Fruit fly (Drosophila melanogaster): ENCODE measurements around the gene CG16749.

Gene CG16749

dm6 chr3R:9345904-9346303, 14.2 kb upstream of the CG16749 start:
- TF ChIP-seq Clk (GFP tag; optimal IDR thresholded peaks at IDR 0.05) (no peak), ovo (GFP tag; optimal IDR thresholded peaks at IDR 0.05) (no peak), CG1620 (GFP tag; optimal IDR thresholded peaks at IDR 0.05) (no peak), kay (GFP tag; ENCODE audit: borderline replicate concordance) (no peak), pad (GFP tag; optimal IDR thresholded peaks at IDR 0.05) (peak; percentile 32), toe (GFP tag; optimal IDR thresholded peaks at IDR 0.05) (no peak)

dm6 chr3R:9344791-9345208, 13.1 kb upstream of the CG16749 start:
- TF ChIP-seq Hr96 (GFP tag; optimal IDR thresholded peaks at IDR 0.05) (no peak), bab1 (GFP tag; optimal IDR thresholded peaks at IDR 0.05) (no peak), CG11617 (GFP tag; optimal IDR thresholded peaks at IDR 0.05) (no peak), CG33017 (tag; optimal IDR thresholded peaks at IDR 0.05) (no peak), kay (GFP tag; ENCODE audit: borderline replicate concordance) (peak; percentile 66), Clk (GFP tag; optimal IDR thresholded peaks at IDR 0.05) (no peak), CG7045 (GFP tag; optimal IDR thresholded peaks at IDR 0.05) (no peak), CG1620 (GFP tag; optimal IDR thresholded peaks at IDR 0.05) (no peak), CG5204 (GFP tag; optimal IDR thresholded peaks at IDR 0.05) (no peak), ovo (GFP tag; optimal IDR thresholded peaks at IDR 0.05) (no peak), CG12768 (GFP tag; optimal IDR thresholded peaks at IDR 0.05) (no peak), toe (GFP tag; optimal IDR thresholded peaks at IDR 0.05) (no peak), Mnt (GFP tag; optimal IDR thresholded peaks at IDR 0.05) (no peak), CG14711 (tag; optimal IDR thresholded peaks at IDR 0.05) (peak; percentile 22)

DNA sequence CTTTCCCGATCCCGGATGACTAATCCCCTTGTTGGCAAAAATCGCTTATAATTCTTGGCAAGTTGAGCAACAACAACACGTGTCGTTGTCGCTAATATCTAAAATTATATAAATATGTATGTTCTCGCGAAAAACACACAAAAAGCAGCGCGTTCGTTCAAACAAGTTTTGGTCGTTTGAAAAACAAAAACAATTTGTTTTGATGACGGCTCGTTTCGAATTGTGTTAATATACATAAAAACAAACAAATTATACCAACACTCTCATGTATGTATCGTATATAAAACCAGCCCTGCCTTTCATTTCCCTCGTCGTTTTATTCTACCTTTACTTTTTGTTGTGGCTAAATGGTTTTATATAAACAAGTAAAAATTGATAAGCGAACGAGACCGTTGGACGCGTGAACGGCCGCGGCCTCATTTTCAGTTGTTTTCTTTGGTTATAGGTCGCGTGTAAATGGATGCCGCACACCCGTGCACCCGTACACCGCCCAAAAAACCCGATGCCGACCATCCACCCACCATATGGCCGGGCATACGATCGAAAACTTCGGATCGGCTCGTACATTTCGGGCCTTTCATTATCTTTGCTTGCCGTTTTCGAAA, 12.6 kb upstream of the CG16749 start:
- TF ChIP-seq Mnt (GFP tag; optimal IDR thresholded peaks at IDR 0.05) (peak; percentile 24), CG7101 (tag; optimal IDR thresholded peaks at IDR 0.05) (no peak), CG11617 (GFP tag; optimal IDR thresholded peaks at IDR 0.05) (peak; percentile 31), cic (GFP tag; optimal IDR thresholded peaks at IDR 0.05) (peak; percentile 33), CG12768 (GFP tag; optimal IDR thresholded peaks at IDR 0.05) (no peak), ovo (GFP tag; optimal IDR thresholded peaks at IDR 0.05) (peak; percentile 17), tj (GFP tag; optimal IDR thresholded peaks at IDR 0.05) (peak; percentile 14), kay (GFP tag; ENCODE audit: borderline replicate concordance) (peak; percentile 41)

DNA sequence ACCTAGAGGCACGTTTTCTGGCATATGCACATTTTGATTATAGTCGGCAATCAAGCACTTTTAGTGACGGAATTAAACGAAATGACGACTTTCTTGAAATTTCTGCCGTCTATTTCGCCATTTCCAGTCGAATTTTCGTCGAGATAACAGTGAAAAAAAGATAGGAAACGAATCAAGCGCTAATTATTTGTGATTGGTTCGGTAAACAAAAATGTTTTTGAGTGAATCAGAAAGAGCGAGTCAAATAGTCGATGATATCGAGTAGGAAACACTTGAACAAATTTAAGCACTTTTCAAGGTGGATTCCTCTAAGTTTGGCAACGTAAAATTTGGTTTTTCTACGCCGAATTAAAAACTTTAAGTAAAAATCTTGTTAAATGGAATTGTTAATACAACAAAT, 12.0 kb upstream of the CG16749 start:
- TF ChIP-seq CG12768 (GFP tag; optimal IDR thresholded peaks at IDR 0.05), result no peak
- TF ChIP-seq kay (GFP tag; ENCODE audit: borderline replicate concordance), result peak; percentile 81
- TF ChIP-seq toe (GFP tag; optimal IDR thresholded peaks at IDR 0.05), result no peak
- no peak for TF ChIP-seq Hr96 (GFP tag; optimal IDR thresholded peaks at IDR 0.05)
- TF ChIP-seq CG33017 (tag; optimal IDR thresholded peaks at IDR 0.05), result no peak
- no peak for TF ChIP-seq cic (GFP tag; optimal IDR thresholded peaks at IDR 0.05)
- peak; percentile 18 for TF ChIP-seq bab1 (GFP tag; optimal IDR thresholded peaks at IDR 0.05)
- no peak for TF ChIP-seq CG7101 (tag; optimal IDR thresholded peaks at IDR 0.05)
- no peak for TF ChIP-seq CG11617 (GFP tag; optimal IDR thresholded peaks at IDR 0.05)

DNA sequence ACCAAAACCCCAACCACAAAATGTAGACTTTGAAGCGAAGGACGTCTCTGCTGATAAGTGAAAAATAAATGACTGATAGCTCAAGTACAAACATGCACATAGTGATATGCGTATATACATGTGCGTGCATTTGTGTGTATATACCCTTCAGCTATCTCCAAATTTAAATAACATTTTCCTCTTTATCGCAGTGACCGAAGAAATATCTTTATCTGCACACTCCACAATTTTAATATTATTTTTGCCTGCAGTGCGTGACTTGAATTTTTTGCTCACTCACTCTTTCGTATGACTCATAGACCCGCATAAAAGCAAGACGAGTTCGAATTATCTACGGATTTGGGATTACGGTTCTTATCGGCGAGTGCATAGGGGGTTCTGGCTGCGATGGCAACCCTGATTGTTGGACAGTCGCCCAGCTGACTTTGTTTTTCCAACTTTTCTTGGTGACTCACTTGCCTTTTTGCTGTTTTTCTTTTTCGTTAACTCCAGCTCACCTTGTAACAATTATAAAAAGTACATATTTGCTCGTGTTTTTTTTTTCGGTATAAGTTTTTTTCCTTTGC, 11.4 kb upstream of the CG16749 start:
- TF ChIP-seq Crg-1 (GFP tag; optimal IDR thresholded peaks at IDR 0.05) (no peak), tj (GFP tag; optimal IDR thresholded peaks at IDR 0.05) (peak; percentile 40), cnc (optimal IDR thresholded peaks at IDR 0.05) (peak; percentile 35 to 65), CG14711 (tag; optimal IDR thresholded peaks at IDR 0.05) (peak; percentile 72), CG5204 (GFP tag; optimal IDR thresholded peaks at IDR 0.05) (no peak), pad (GFP tag; optimal IDR thresholded peaks at IDR 0.05) (peak; percentile 34), Clk (GFP tag; optimal IDR thresholded peaks at IDR 0.05) (no peak)

DNA sequence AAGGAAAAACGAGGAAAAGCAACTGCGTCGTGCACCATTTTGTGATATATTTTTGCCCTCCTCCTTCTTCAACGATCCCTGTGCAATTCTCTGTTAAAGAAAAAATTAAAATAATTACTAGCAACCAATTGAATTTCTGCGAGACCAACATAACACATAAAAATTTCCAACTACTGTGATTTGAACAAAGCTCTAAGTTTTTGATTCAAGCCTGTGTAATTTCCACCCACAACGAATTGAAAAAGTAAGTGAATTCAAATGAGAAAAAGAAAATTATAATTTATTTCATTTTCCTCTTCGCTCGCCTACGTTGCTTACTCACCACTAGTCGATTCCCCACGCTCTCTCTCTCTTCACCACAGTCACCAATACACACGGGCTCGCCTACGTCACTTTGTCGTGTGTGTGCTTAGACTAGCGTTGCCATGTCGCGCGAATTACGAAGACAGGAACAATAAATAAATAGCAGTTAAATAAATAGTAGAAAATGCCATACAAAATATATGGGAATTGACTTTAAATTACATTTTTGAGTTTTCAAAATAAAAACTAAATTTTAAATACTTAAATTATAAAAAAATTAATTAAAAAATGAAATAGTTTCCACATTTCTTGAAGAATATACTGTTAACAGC, 10.7 kb upstream of the CG16749 start:
- TF ChIP-seq Mnt (GFP tag; optimal IDR thresholded peaks at IDR 0.05), result peak; percentile 52
- peak; percentile 4 for TF ChIP-seq Clk (GFP tag; optimal IDR thresholded peaks at IDR 0.05)
- no peak for TF ChIP-seq tj (GFP tag; optimal IDR thresholded peaks at IDR 0.05)
- TF ChIP-seq CG5204 (GFP tag; optimal IDR thresholded peaks at IDR 0.05), result no peak
- peak; percentile 53 for TF ChIP-seq CG7045 (GFP tag; optimal IDR thresholded peaks at IDR 0.05)
- no peak for TF ChIP-seq toe (GFP tag; optimal IDR thresholded peaks at IDR 0.05)
- TF ChIP-seq Crg-1 (GFP tag; optimal IDR thresholded peaks at IDR 0.05), result peak; percentile 45
- peak; percentile 77 for TF ChIP-seq CG33017 (tag; optimal IDR thresholded peaks at IDR 0.05)
- TF ChIP-seq cic (GFP tag; optimal IDR thresholded peaks at IDR 0.05), result peak; percentile 71
- peak; percentile 50 for TF ChIP-seq CG1620 (GFP tag; optimal IDR thresholded peaks at IDR 0.05)
- peak; percentile 68 for TF ChIP-seq CG12768 (GFP tag; optimal IDR thresholded peaks at IDR 0.05)
- peak; percentile 75 for TF ChIP-seq CG7101 (tag; optimal IDR thresholded peaks at IDR 0.05)
- TF ChIP-seq pad (GFP tag; optimal IDR thresholded peaks at IDR 0.05), result peak; percentile 43
- TF ChIP-seq bab1 (GFP tag; optimal IDR thresholded peaks at IDR 0.05), result peak; percentile 32
- peak; percentile 65 for TF ChIP-seq CG14711 (tag; optimal IDR thresholded peaks at IDR 0.05)
- TF ChIP-seq cnc (optimal IDR thresholded peaks at IDR 0.05), result no peak
- peak; percentile 98 for TF ChIP-seq kay (GFP tag; ENCODE audit: borderline replicate concordance)
- no peak for TF ChIP-seq Hr96 (GFP tag; optimal IDR thresholded peaks at IDR 0.05)
- peak; percentile 70 for TF ChIP-seq CG11617 (GFP tag; optimal IDR thresholded peaks at IDR 0.05)
- peak; percentile 20 for TF ChIP-seq ovo (GFP tag; optimal IDR thresholded peaks at IDR 0.05)
